Worm (Caenorhabditis elegans): ENCODE data around the gene ida-1.
A peak's percentile ranks its signal among the peaks of the same experiment; 100 is the strongest.

DNA sequence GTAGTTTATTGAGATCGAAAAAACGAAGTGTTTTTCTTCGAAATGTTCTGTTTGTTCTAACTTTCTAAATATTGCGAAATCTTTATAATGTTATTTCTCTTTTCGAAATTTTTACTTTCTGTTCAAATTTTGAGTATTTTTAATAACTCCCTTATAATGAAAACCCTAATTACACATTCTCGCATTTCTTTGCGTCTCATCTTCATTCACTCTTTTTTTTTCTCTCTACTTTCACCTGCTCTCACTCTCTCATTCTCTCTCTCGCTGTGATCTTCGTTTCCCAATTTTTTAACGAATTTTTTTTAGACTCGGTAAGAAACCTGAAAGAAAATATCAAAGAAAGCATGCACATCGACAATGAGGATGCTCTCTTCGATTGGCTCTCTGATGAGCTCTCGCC, 44.1 kb upstream of the ida-1 start, which contains the start of gene rbm-26:
- TF ChIP-seq lin-15B (tag; optimal IDR thresholded peaks at IDR 0.05), result no peak
- no peak for TF ChIP-seq isw-1 (GFP tag; IDR thresholded peaks at IDR 0.05)
- no peak for TF ChIP-seq irx-1 (tag; optimal IDR thresholded peaks at IDR 0.05)
- no peak for TF ChIP-seq Y116A8C.19 (tag; optimal IDR thresholded peaks at IDR 0.05; ENCODE audit: borderline replicate concordance)
- no peak for TF ChIP-seq elt-3 (tag; optimal IDR thresholded peaks at IDR 0.05)
- no peak for TF ChIP-seq nhr-19 (GFP tag; conservative IDR thresholded peaks at IDR 0.05)
- TF ChIP-seq grh-1 (GFP tag; IDR thresholded peaks at IDR 0.05), result no peak
- no peak for TF ChIP-seq pqm-1 (tag; optimal IDR thresholded peaks at IDR 0.05)
- TF ChIP-seq ces-1 (GFP tag; optimal IDR thresholded peaks at IDR 0.05), result no peak
- no peak for TF ChIP-seq xbp-1 (tag; optimal IDR thresholded peaks at IDR 0.05)
- TF ChIP-seq blmp-1 (tag; optimal IDR thresholded peaks at IDR 0.05), result peak; percentile 56
- no peak for TF ChIP-seq nhr-28 (tag; optimal IDR thresholded peaks at IDR 0.05)
- no peak for TF ChIP-seq unc-62 (GFP tag; optimal IDR thresholded peaks at IDR 0.05)
- no peak for TF ChIP-seq lir-3 (tag; optimal IDR thresholded peaks at IDR 0.05; ENCODE audit: poor library complexity)

Data from whole organism, L1 larva.